Worm (Caenorhabditis elegans) whole organism, young adult: ENCODE measurements around the gene oma-2.

ENCODE experiments used
- C06A6.2 ChIP-seq: fragments of 200-800 bp; sonication (Bioruptor generic); conservative IDR thresholded peaks from 2 replicates; pipeline ENCODE4 v1.3.6; 2022; ENCODE audit warnings: missing genetic modification characterization, missing compliant biosample characterization
- F23B12.7 ChIP-seq: sonication (generic microtip); optimal IDR thresholded peaks from 2 replicates; lab custom pipeline; 2017; ENCODE audit warnings: missing genetic modification characterization, mild to moderate bottlenecking, missing compliant biosample characterization, antibody characterized with exemption, moderate library complexity; ENCODE audit not compliant: insufficient read depth
- F33H1.4 ChIP-seq: fragments of 200-800 bp; sonication (Bioruptor generic); IDR thresholded peaks from 2 replicates; pipeline ENCODE4 v1.3.6; 2022; ENCODE audit warnings: missing genetic modification reagents, missing genetic modification characterization, missing compliant biosample characterization
- F37B4.10 ChIP-seq: fragments of 200-800 bp; sonication (Bioruptor generic); IDR thresholded peaks from 2 replicates; pipeline ENCODE4 v1.3.6; 2022; ENCODE audit warnings: missing genetic modification characterization, missing compliant biosample characterization
- F57C9.4 ChIP-seq: sonication (generic microtip); optimal IDR thresholded peaks from 2 replicates; lab custom pipeline; 2017; ENCODE audit warnings: mild to moderate bottlenecking, missing genetic modification characterization, missing compliant biosample characterization
- Y67H2A.10 ChIP-seq: fragments of 200-800 bp; sonication (Bioruptor generic); conservative IDR thresholded peaks from 2 replicates; pipeline ENCODE4 v1.3.6; 2022; ENCODE audit warnings: missing genetic modification reagents, missing genetic modification characterization, missing compliant biosample characterization
- akir-1 ChIP-seq: fragments of 200-800 bp; sonication (Bioruptor generic); optimal IDR thresholded peaks from 2 replicates; lab custom pipeline; 2018; ENCODE audit warnings: mild to moderate bottlenecking, missing genetic modification characterization, moderate library complexity, missing compliant biosample characterization
- ama-1 ChIP-seq, 3 experiments: fragments of 150-350 bp in 1 of 3; sonication (generic microtip) in 2 of 3; optimal IDR thresholded peaks; 2 replicates each; lab custom pipeline; 2014 to 2018; ENCODE audit warnings: missing biosample characterization in 2 of 3, missing genetic modification characterization in 2 of 3, missing genetic modification reagents in 2 of 3
- atf-7 ChIP-seq: sonication (generic microtip); optimal IDR thresholded peaks from 2 replicates; lab custom pipeline; 2017; ENCODE audit warnings: mild to moderate bottlenecking, missing genetic modification characterization, missing compliant biosample characterization
- attf-5 ChIP-seq: fragments of 200-800 bp; sonication (Bioruptor generic); optimal IDR thresholded peaks from 2 replicates; lab custom pipeline; 2018; ENCODE audit warnings: mild to moderate bottlenecking, missing genetic modification characterization, missing compliant biosample characterization
- cebp-1 ChIP-seq, 2 experiments: fragments of 200-800 bp in 1 of 2; sonication (Bioruptor generic) in 1 of 2; sonication (generic microtip) in 1 of 2; IDR thresholded peaks in 1 of 2; optimal IDR thresholded peaks in 1 of 2; 2 replicates each; pipeline versions ENCODE4 v1.3.6 to Lab custom; 2017 to 2022; ENCODE audit warnings: missing compliant biosample characterization in 2 of 2, missing genetic modification characterization in 2 of 2, mild to moderate bottlenecking in 1 of 2, missing genetic modification reagents in 1 of 2, moderate library complexity in 1 of 2
- ceh-27 ChIP-seq: fragments of 200-800 bp; sonication (Bioruptor generic); optimal IDR thresholded peaks from 2 replicates; lab custom pipeline; 2018; ENCODE audit warnings: mild to moderate bottlenecking, missing genetic modification characterization, moderate library complexity, missing compliant biosample characterization
- ceh-58 ChIP-seq: fragments of 200-800 bp; sonication (Bioruptor generic); IDR thresholded peaks from 2 replicates; pipeline ENCODE4 v1.3.6; 2022; ENCODE audit warnings: missing genetic modification characterization, missing compliant biosample characterization
- ekl-4 ChIP-seq: fragments of 200-800 bp; sonication (Bioruptor generic); IDR thresholded peaks from 2 replicates; pipeline ENCODE4 v1.3.6; 2022; ENCODE audit warnings: missing genetic modification reagents, missing genetic modification characterization, missing compliant biosample characterization
- fkh-3 ChIP-seq: sonication (generic microtip); optimal IDR thresholded peaks from 2 replicates; lab custom pipeline; 2016; ENCODE audit warnings: mild to moderate bottlenecking, missing genetic modification characterization, missing compliant biosample characterization
- hlh-26 ChIP-seq: fragments of 200-800 bp; sonication (Bioruptor generic); conservative IDR thresholded peaks from 2 replicates; pipeline ENCODE4 v1.3.6; 2022; ENCODE audit warnings: missing genetic modification reagents, missing genetic modification characterization, missing compliant biosample characterization
- hmg-20 ChIP-seq: fragments of 200-800 bp; sonication (Bioruptor generic); IDR thresholded peaks from 2 replicates; pipeline ENCODE4 v1.3.6; 2022; ENCODE audit warnings: missing genetic modification reagents, missing genetic modification characterization, missing compliant biosample characterization
- hrde-1 ChIP-seq: sonication (generic microtip); optimal IDR thresholded peaks from 2 replicates; lab custom pipeline; 2016; ENCODE audit warnings: missing genetic modification characterization, mild to moderate bottlenecking, missing compliant biosample characterization, moderate library complexity, missing genotype, missing genetic modification reagents, borderline replicate concordance
- lin-54 ChIP-seq: fragments of 200-800 bp; sonication (Bioruptor generic); optimal IDR thresholded peaks from 2 replicates; lab custom pipeline; 2018; ENCODE audit warnings: mild to moderate bottlenecking, missing genetic modification characterization, missing compliant biosample characterization
- lsl-1 ChIP-seq: fragments of 200-800 bp; sonication (Bioruptor generic); optimal IDR thresholded peaks from 2 replicates; lab custom pipeline; 2018; ENCODE audit warnings: mild to moderate bottlenecking, missing genetic modification characterization, moderate library complexity, missing compliant biosample characterization
- madf-6 ChIP-seq: fragments of 200-800 bp; sonication (Bioruptor generic); IDR thresholded peaks from 2 replicates; pipeline ENCODE4 v1.3.6; 2022; ENCODE audit warnings: missing genetic modification reagents, missing genetic modification characterization, missing compliant biosample characterization
- madf-8 ChIP-seq: fragments of 200-800 bp; sonication (Bioruptor generic); conservative IDR thresholded peaks from 2 replicates; pipeline ENCODE4 v1.3.6; 2022; ENCODE audit warnings: missing genetic modification reagents, missing genetic modification characterization, missing compliant biosample characterization
- nfya-2 ChIP-seq: fragments of 200-800 bp; sonication (Bioruptor generic); IDR thresholded peaks from 2 replicates; pipeline ENCODE4 v1.3.6; 2022; ENCODE audit warnings: missing genetic modification reagents, missing genetic modification characterization, missing compliant biosample characterization
- nhr-27 ChIP-seq: fragments of 200-800 bp; sonication (Bioruptor generic); optimal IDR thresholded peaks from 2 replicates; lab custom pipeline; 2018; ENCODE audit warnings: mild to moderate bottlenecking, missing genetic modification characterization, moderate library complexity, missing compliant biosample characterization
- nhr-80 ChIP-seq: sonication (generic microtip); optimal IDR thresholded peaks from 2 replicates; lab custom pipeline; 2016; ENCODE audit warnings: missing genetic modification characterization, missing compliant biosample characterization
- pbrm-1 ChIP-seq: fragments of 200-800 bp; sonication (Bioruptor generic); IDR thresholded peaks from 2 replicates; pipeline ENCODE4 v1.3.6; 2022; ENCODE audit warnings: missing genetic modification reagents, missing genetic modification characterization, missing compliant biosample characterization
- pha-4 ChIP-seq: fragments of 150-350 bp; sonication (generic microtip); optimal IDR thresholded peaks from 2 replicates; lab custom pipeline; 2014; ENCODE audit warnings: missing biosample characterization, missing genetic modification reagents, missing genetic modification characterization
- rpc-1 ChIP-seq, 2 experiments: fragments of 150-350 bp in 1 of 2; sonication (generic microtip) in 1 of 2; optimal IDR thresholded peaks; 2 replicates each; lab custom pipeline; 2014 to 2018; ENCODE audit warnings: missing biosample characterization in 1 of 2, missing genetic modification characterization in 1 of 2, missing genetic modification reagents in 1 of 2, missing genotype in 1 of 2
- snpc-4 ChIP-seq, 5 experiments: fragments of 150-350 bp in 1 of 5; sonication (generic microtip) in 4 of 5; optimal IDR thresholded peaks; 2 replicates each; lab custom pipeline; 2014 to 2018; ENCODE audit warnings: missing genetic modification characterization in 5 of 5, missing biosample characterization in 3 of 5, antibody characterized with exemption in 2 of 5, mild to moderate bottlenecking in 2 of 5, missing compliant biosample characterization in 2 of 5, missing genotype in 2 of 5, moderate library complexity in 2 of 5, missing genetic modification reagents in 1 of 5
- tbx-9 ChIP-seq: sonication (generic microtip); optimal IDR thresholded peaks from 2 replicates; lab custom pipeline; 2016; ENCODE audit warnings: borderline replicate concordance, missing genetic modification characterization, inconsistent platforms, missing compliant biosample characterization
- unc-130 ChIP-seq: sonication (generic microtip); optimal IDR thresholded peaks from 2 replicates; lab custom pipeline; 2016; ENCODE audit warnings: missing genetic modification reagents, missing genetic modification characterization, missing compliant biosample characterization
- xnd-1 ChIP-seq: sonication (generic microtip); optimal IDR thresholded peaks from 2 replicates; lab custom pipeline; 2016; ENCODE audit warnings: missing genotype, missing genetic modification reagents, missing genetic modification characterization, missing compliant biosample characterization
- zim-3 ChIP-seq: sonication (generic microtip); optimal IDR thresholded peaks from 2 replicates; lab custom pipeline; 2017; ENCODE audit warnings: mild to moderate bottlenecking, missing genetic modification characterization, moderate library complexity, missing compliant biosample characterization
- ztf-18 ChIP-seq: sonication (generic microtip); optimal IDR thresholded peaks from 2 replicates; lab custom pipeline; 2016; ENCODE audit warnings: missing genotype, mild to moderate bottlenecking, missing genetic modification characterization, missing compliant biosample characterization
- ztf-28 ChIP-seq: fragments of 200-800 bp; sonication (Bioruptor generic); IDR thresholded peaks from 2 replicates; pipeline ENCODE4 v1.3.6; 2022; ENCODE audit warnings: missing genetic modification reagents, missing genetic modification characterization, missing compliant biosample characterization
- ztf-6 ChIP-seq: fragments of 200-800 bp; sonication (Bioruptor generic); IDR thresholded peaks from 2 replicates; pipeline ENCODE4 v1.3.6; 2022; ENCODE audit warnings: missing genetic modification reagents, missing genetic modification characterization, missing compliant biosample characterization

Gene oma-2

DNA sequence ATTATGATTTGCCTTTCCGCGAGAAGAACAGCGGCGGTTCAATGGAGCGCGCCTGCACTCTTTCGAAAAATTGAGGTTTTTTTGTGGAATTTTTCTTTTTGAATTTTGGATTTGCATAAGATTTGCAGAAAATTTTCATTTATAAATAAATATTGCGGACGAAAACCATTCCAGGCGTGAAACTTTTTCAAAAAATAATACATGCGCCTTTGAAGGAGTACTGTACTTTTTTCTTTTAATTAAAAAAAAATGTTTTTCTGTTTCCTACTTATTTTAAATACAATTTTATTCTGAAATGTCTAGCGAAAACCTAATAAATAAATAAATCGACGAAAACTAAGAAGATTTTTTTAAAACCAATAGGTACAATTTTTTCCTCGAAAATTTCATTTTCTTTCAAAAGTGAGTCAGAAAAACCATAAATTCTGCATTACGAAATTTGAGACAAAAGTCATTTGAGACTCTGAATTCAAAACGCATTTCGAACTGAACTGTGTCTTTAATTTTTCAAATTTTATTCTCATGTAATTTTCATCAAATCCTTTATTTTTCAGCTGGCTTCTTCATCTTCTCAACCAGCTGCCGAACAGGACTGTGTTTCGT is 48.1 kb upstream of the oma-2 start, which contains the start of gene F26D11.1:
TSS of gene F26D11.1 (plus strand) at position 553 of the 603 bp plus-strand sequence.
- TF ChIP-seq xnd-1 (tag; lab: Kevin White, UChicago) = peak; percentile 77
- peak; percentile 74 for TF ChIP-seq lsl-1 (GFP tag; lab: Kevin White, UChicago)
- peak; percentile 82 for TF ChIP-seq madf-6
- no peak for TF ChIP-seq pha-4 (tag; lab: Kevin White, UChicago)
- TF ChIP-seq madf-8 = peak; percentile 87
- TF ChIP-seq, all 124 proteins: peak for 4

DNA sequence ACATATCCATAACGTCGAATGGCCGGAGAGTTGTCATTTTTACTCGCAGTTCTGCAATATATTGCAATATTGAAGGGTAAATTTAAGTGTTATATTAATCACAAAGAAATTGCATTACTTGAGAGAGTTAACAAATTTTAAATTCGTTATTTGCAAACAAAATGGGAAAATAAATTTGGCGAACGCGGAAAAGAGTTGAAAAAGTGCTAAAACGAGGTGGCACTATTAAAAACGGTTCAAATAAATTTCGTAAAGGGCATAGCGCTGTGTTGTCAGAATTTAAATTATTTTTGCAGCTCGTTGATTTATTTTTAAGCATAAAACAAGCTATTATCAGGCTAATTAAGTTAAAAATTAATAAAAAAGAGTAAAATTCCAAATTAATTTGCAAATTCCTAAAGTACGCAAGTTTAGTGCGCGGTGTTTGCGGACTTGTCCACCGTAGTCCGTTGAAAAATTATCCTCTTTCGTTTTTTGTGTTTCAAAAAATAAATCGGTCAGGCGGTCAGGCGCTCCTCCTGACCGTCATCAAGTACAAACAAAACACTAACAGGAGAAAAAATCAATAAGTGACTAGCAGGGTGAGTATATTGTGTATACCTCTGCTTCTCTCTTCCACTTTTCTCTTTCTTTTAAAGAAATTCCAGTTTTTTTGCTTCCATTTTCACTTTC is 45.7 kb upstream of the oma-2 start, which contains the start of the genes natb-1 and abhd-12:
TSS of gene natb-1 (minus strand) at position 51 of the 672 bp plus-strand sequence.
TSS of gene abhd-12 (plus strand) at position 499 of the 672 bp plus-strand sequence.
- TF ChIP-seq lin-54 (peak; percentile 1), F57C9.4 (no peak), snpc-4 (GFP tag; optimal IDR thresholded peaks at IDR 0.05; lab: Kevin White, UChicago) (no peak), snpc-4 (tag; optimal IDR thresholded peaks at IDR 0.05; lab: Kevin White, UChicago) (peak in 2 of 4 experiments; percentile 18 to 19), hrde-1 (tag; lab: Kevin White, UChicago) (no peak), ztf-6 (GFP tag; lab: Robert Waterston, UW) (no peak), nfya-2 (no peak), akir-1 (GFP tag; lab: Kevin White, UChicago) (no peak), rpc-1 (optimal IDR thresholded peaks at IDR 0.05; lab: Kevin White, UChicago) (no peak), rpc-1 (tag; optimal IDR thresholded peaks at IDR 0.05; lab: Kevin White, UChicago) (no peak), pbrm-1 (no peak), attf-5 (peak; percentile 91), pha-4 (tag; lab: Kevin White, UChicago) (no peak), fkh-3 (no peak), ama-1 (optimal IDR thresholded peaks at IDR 0.05; lab: Kevin White, UChicago) (no peak), ama-1 (GFP tag; optimal IDR thresholded peaks at IDR 0.05; lab: Kevin White, UChicago) (no peak), hmg-20 (GFP tag; lab: Robert Waterston, UW) (no peak), C06A6.2 (GFP tag; lab: Robert Waterston, UW) (no peak), ztf-18 (tag; lab: Kevin White, UChicago) (peak; percentile 3), nhr-80 (tag; lab: Kevin White, UChicago) (peak; percentile 22), ceh-27 (GFP tag; lab: Kevin White, UChicago) (no peak), F23B12.7 (tag; lab: Kevin White, UChicago) (peak; percentile 10), ekl-4 (no peak), atf-7 (tag; lab: Kevin White, UChicago) (no peak), hlh-26 (GFP tag; lab: Robert Waterston, UW) (no peak), lsl-1 (GFP tag; lab: Kevin White, UChicago) (peak; percentile 57), cebp-1 (GFP tag; IDR thresholded peaks at IDR 0.05; lab: Robert Waterston, UW) (no peak), cebp-1 (tag; optimal IDR thresholded peaks at IDR 0.05; lab: Kevin White, UChicago) (peak; percentile 46), F37B4.10 (GFP tag; lab: Robert Waterston, UW) (no peak)
- TF ChIP-seq, all 124 proteins: peak for 8

- TF ChIP-seq attf-5 (no peak), Y67H2A.10 (no peak), zim-3 (no peak), ceh-58 (no peak), ztf-28 (GFP tag; lab: Robert Waterston, UW) (no peak), tbx-9 (no peak), unc-130 (GFP tag; lab: Kevin White, UChicago) (no peak), snpc-4 (GFP tag; optimal IDR thresholded peaks at IDR 0.05; lab: Kevin White, UChicago) (no peak), snpc-4 (tag; optimal IDR thresholded peaks at IDR 0.05; lab: Kevin White, UChicago) (no peak), F33H1.4 (no peak), nhr-27 (tag; lab: Kevin White, UChicago) (no peak)
Observed at ce11 chrV:7985860-7986259, 43.4 kb upstream of the oma-2 start, which contains the start of gene Y97E10AL.1. Y97E10AL.1 (plus strand) TSS chrV:7986160.
